Worm (Caenorhabditis elegans): ENCODE results near the gene C09B8.4.

DNA sequence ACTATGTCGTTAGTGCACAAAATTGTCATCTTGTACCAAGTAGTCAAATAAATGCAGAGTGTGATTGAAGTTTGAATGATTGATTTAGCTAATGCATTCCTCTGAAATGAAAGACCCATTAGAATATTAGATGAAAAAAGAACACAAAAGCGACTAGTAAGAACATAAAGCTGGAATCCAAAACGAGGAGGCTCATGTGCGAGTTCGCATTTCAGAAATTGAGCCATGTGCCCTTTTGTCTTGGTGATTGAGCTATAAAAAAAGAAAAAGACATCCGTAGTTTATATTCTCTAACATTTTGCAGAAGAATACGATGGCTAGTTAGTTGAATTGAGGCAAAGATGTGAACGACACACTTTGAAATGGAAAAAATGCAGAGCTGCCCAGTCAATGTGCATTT, 18.3 kb downstream of the C09B8.4 start, which contains the start of gene F22F4.4:
- TF ChIP-seq nhr-237 (tag; optimal IDR thresholded peaks at IDR 0.05), result no peak
- no peak for TF ChIP-seq ztf-4 (tag; optimal IDR thresholded peaks at IDR 0.05)
- TF ChIP-seq elt-2 (tag; optimal IDR thresholded peaks at IDR 0.05), result no peak
- no peak for TF ChIP-seq lin-35 (GFP tag; optimal IDR thresholded peaks at IDR 0.05)
- TF ChIP-seq fos-1 (tag; optimal IDR thresholded peaks at IDR 0.05), result no peak
- no peak for TF ChIP-seq lin-39 (tag; optimal IDR thresholded peaks at IDR 0.05)
- no peak for TF ChIP-seq efl-1 (optimal IDR thresholded peaks at IDR 0.05)
- no peak for TF ChIP-seq efl-1 (GFP tag; optimal IDR thresholded peaks at IDR 0.05 in 1 of 2)
- no peak for TF ChIP-seq nhr-85 (tag)
- no peak for TF ChIP-seq nhr-76 (tag; optimal IDR thresholded peaks at IDR 0.05)
- no peak for TF ChIP-seq elt-3 (tag; optimal IDR thresholded peaks at IDR 0.05)
- TF ChIP-seq nhr-11 (tag; optimal IDR thresholded peaks at IDR 0.05), result no peak
- no peak for TF ChIP-seq irx-1 (tag; optimal IDR thresholded peaks at IDR 0.05)
- no peak for TF ChIP-seq alr-1 (tag; optimal IDR thresholded peaks at IDR 0.05; ENCODE audit: borderline replicate concordance)
